Fruit fly (Drosophila melanogaster) S2 (cell line): ENCODE measurements around the gene Suv3.

Experiments
- CG8478 ChIP-seq: fragments of >200 bp; optimal IDR thresholded peaks from 2 replicates; lab custom pipeline; 2018
- CTCF ChIP-seq, 2 experiments: fragments of >200 bp; optimal IDR thresholded peaks; 2 replicates each; lab custom pipeline; 2018

DNA sequence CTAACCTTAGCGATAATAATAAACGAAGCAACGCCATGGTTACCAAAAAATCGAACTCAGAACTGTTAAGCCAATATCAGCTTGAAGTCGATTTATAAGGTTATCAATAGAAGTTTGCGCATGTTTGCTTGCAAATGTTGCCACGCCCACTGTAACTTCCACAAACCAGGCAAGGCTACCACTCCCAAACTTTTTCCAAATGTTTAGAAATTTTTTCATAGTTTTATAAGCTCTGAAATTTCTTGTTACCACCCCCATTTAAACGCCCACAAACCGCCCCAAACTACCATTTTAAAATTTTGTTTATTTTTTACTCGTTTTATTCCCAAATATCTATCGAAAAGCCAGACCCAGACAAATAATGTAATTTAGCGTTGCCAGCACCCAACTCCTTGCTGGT is 33.5 kb upstream of the Suv3 start, which contains the start of gene flip:
- TF ChIP-seq CG8478 (lab: Kevin White, UChicago) = no peak
- no peak for TF ChIP-seq CTCF (optimal IDR thresholded peaks at IDR 0.05; lab: Kevin White, UChicago)
